Worm (Caenorhabditis elegans) whole organism, late embryonic: Measurements from ENCODE around the gene taf-7.1.

Source experiments
- C38D4.7 ChIP-seq: fragments of 200-800 bp; sonication (Bioruptor generic); optimal IDR thresholded peaks from 2 replicates; lab custom pipeline; 2018; ENCODE audit warnings: mild to moderate bottlenecking, missing genetic modification characterization, moderate library complexity, missing compliant biosample characterization
- F13H6.1 ChIP-seq: sonication (generic microtip); optimal IDR thresholded peaks from 2 replicates; lab custom pipeline; 2016; ENCODE audit warnings: missing genetic modification characterization, missing compliant biosample characterization
- K02D7.2 ChIP-seq: sonication (generic microtip); optimal IDR thresholded peaks from 2 replicates; lab custom pipeline; 2017; ENCODE audit warnings: mild to moderate bottlenecking, missing genetic modification characterization, missing compliant biosample characterization
- ceh-18 ChIP-seq: sonication (generic microtip); optimal IDR thresholded peaks from 2 replicates; lab custom pipeline; 2016; ENCODE audit warnings: missing genetic modification characterization, missing compliant biosample characterization
- ceh-19 ChIP-seq: fragments of 200-800 bp; sonication (Bioruptor generic); optimal IDR thresholded peaks from 2 replicates; lab custom pipeline; 2018; ENCODE audit warnings: mild to moderate bottlenecking, missing genetic modification characterization, missing compliant biosample characterization
- ceh-2 ChIP-seq: sonication (generic microtip); optimal IDR thresholded peaks from 2 replicates; lab custom pipeline; 2016; ENCODE audit warnings: missing genotype, missing genetic modification characterization, missing compliant biosample characterization
- ceh-22 ChIP-seq: sonication (generic microtip); optimal IDR thresholded peaks from 2 replicates; lab custom pipeline; 2017; ENCODE audit warnings: missing biosample characterization, missing genetic modification characterization
- ceh-30 ChIP-seq: fragments of 150-350 bp; optimal IDR thresholded peaks from 2 replicates; lab custom pipeline; 2014; ENCODE audit warnings: missing biosample characterization, missing genetic modification characterization
- ceh-34 ChIP-seq: sonication (generic microtip); optimal IDR thresholded peaks from 2 replicates; lab custom pipeline; 2016; ENCODE audit warnings: mild to moderate bottlenecking, missing genetic modification characterization, missing compliant biosample characterization
- che-1 ChIP-seq: sonication (generic microtip); optimal IDR thresholded peaks from 2 replicates; lab custom pipeline; 2016; ENCODE audit warnings: mild to moderate bottlenecking, missing genetic modification characterization, missing compliant biosample characterization
- dmd-4 ChIP-seq: sonication (generic microtip); optimal IDR thresholded peaks from 2 replicates; lab custom pipeline; 2016; ENCODE audit warnings: borderline replicate concordance, missing genetic modification characterization, missing compliant biosample characterization
- dve-1 ChIP-seq: sonication (generic microtip); optimal IDR thresholded peaks from 2 replicates; lab custom pipeline; 2017; ENCODE audit warnings: antibody characterized with exemption, mild to moderate bottlenecking, missing genetic modification characterization, missing compliant biosample characterization
- eyg-1 ChIP-seq: sonication (generic microtip); optimal IDR thresholded peaks from 2 replicates; lab custom pipeline; 2016; ENCODE audit warnings: missing genotype, missing genetic modification characterization, missing compliant biosample characterization
- fax-1 ChIP-seq: sonication (generic microtip); optimal IDR thresholded peaks from 2 replicates; lab custom pipeline; 2016; ENCODE audit warnings: missing genotype, missing genetic modification characterization, missing compliant biosample characterization
- fkh-6 ChIP-seq: sonication (generic microtip); optimal IDR thresholded peaks from 2 replicates; lab custom pipeline; 2016; ENCODE audit warnings: missing genetic modification characterization, missing compliant biosample characterization
- gmeb-2 ChIP-seq: sonication (generic microtip); optimal IDR thresholded peaks from 2 replicates; lab custom pipeline; 2016; ENCODE audit warnings: missing genetic modification characterization, inconsistent platforms, missing compliant biosample characterization
- hlh-15 ChIP-seq: sonication (generic microtip); optimal IDR thresholded peaks from 2 replicates; lab custom pipeline; 2016; ENCODE audit warnings: missing genetic modification characterization, missing compliant biosample characterization
- hlh-30 ChIP-seq: sonication (generic microtip); optimal IDR thresholded peaks from 2 replicates; lab custom pipeline; 2017; ENCODE audit warnings: antibody characterized with exemption, missing genetic modification characterization, missing compliant biosample characterization; ENCODE audit not compliant: insufficient read depth
- hlh-8 ChIP-seq: sonication (generic microtip); optimal IDR thresholded peaks from 2 replicates; lab custom pipeline; 2016; ENCODE audit warnings: missing genotype, missing genetic modification characterization, missing compliant biosample characterization
- madf-2 ChIP-seq: sonication (generic microtip); optimal IDR thresholded peaks from 2 replicates; lab custom pipeline; 2017; ENCODE audit warnings: missing genetic modification characterization, missing compliant biosample characterization
- nhr-232 ChIP-seq: sonication (generic microtip); optimal IDR thresholded peaks from 2 replicates; lab custom pipeline; 2016; ENCODE audit warnings: missing genetic modification characterization, missing compliant biosample characterization
- npax-4 ChIP-seq: sonication (generic microtip); optimal IDR thresholded peaks from 2 replicates; lab custom pipeline; 2016; ENCODE audit warnings: missing genetic modification characterization, missing compliant biosample characterization
- odd-2 ChIP-seq: sonication (generic microtip); optimal IDR thresholded peaks from 2 replicates; lab custom pipeline; 2017; ENCODE audit warnings: antibody characterized with exemption, mild to moderate bottlenecking, missing genetic modification characterization, missing compliant biosample characterization
- pag-3 ChIP-seq: sonication (generic microtip); optimal IDR thresholded peaks from 2 replicates; lab custom pipeline; 2016; ENCODE audit warnings: missing compliant biosample characterization, missing genetic modification characterization, borderline replicate concordance
- pat-9 ChIP-seq: fragments of 200-800 bp; sonication (Bioruptor generic); optimal IDR thresholded peaks from 2 replicates; lab custom pipeline; 2018; ENCODE audit warnings: mild to moderate bottlenecking, missing genetic modification characterization, moderate library complexity, missing compliant biosample characterization
- pax-1 ChIP-seq: fragments of 150-350 bp; optimal IDR thresholded peaks from 2 replicates; lab custom pipeline; 2014; ENCODE audit warnings: missing biosample characterization, missing genetic modification characterization
- pha-2 ChIP-seq: sonication (generic microtip); optimal IDR thresholded peaks from 2 replicates; lab custom pipeline; 2017; ENCODE audit warnings: mild to moderate bottlenecking, missing genetic modification characterization, missing compliant biosample characterization
- pha-4 ChIP-seq: fragments of 150-350 bp; optimal IDR thresholded peaks from 2 replicates; lab custom pipeline; 2018; ENCODE audit warnings: missing biosample characterization, missing genetic modification reagents, missing genetic modification characterization
- ref-2 ChIP-seq: sonication (generic microtip); optimal IDR thresholded peaks from 2 replicates; lab custom pipeline; 2016; ENCODE audit warnings: missing genetic modification characterization, missing compliant biosample characterization
- rnt-1 ChIP-seq: sonication (generic microtip); optimal IDR thresholded peaks from 2 replicates; lab custom pipeline; 2016; ENCODE audit warnings: missing genetic modification characterization, missing compliant biosample characterization
- sox-4 ChIP-seq: sonication (generic microtip); optimal IDR thresholded peaks from 2 replicates; lab custom pipeline; 2017; ENCODE audit warnings: mild to moderate bottlenecking, missing genetic modification characterization, inconsistent platforms, missing compliant biosample characterization
- tbx-2 ChIP-seq: sonication (generic microtip); optimal IDR thresholded peaks from 2 replicates; lab custom pipeline; 2016; ENCODE audit warnings: missing genetic modification characterization, missing compliant biosample characterization
- tbx-7 ChIP-seq: sonication (generic microtip); optimal IDR thresholded peaks from 2 replicates; lab custom pipeline; 2016; ENCODE audit warnings: missing genotype, missing genetic modification characterization, missing compliant biosample characterization
- unc-42 ChIP-seq: sonication (generic microtip); optimal IDR thresholded peaks from 2 replicates; lab custom pipeline; 2016; ENCODE audit warnings: missing genotype, missing genetic modification characterization, missing compliant biosample characterization
- unc-55 ChIP-seq: sonication (generic microtip); optimal IDR thresholded peaks from 2 replicates; lab custom pipeline; 2017; ENCODE audit warnings: missing biosample characterization, missing genetic modification reagents, missing genetic modification characterization
- zip-5 ChIP-seq: sonication (generic microtip); optimal IDR thresholded peaks from 2 replicates; lab custom pipeline; 2016; ENCODE audit warnings: missing genetic modification characterization, missing compliant biosample characterization

Gene taf-7.1

DNA sequence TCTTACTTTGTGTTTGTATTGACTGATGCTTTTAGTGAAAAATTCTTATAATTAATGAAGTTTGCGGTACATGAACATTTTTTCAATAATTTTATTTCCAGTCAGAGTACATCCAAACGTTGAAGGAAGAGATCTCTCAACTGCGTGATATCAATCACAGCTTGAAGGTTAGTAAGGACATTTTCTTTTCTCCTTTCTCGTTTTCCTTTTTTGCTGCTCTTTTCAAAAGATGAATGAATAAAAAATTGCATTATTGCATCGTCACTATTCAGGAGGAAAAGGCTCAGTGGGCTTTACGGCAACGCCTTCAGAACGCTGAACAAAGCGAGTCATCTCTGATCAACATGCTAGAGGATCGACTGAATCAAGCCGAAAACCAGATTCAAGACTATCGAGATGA lies 10.4 kb downstream of the taf-7.1 start:
- no peak for TF ChIP-seq pat-9 (tag; lab: Kevin White, UChicago)
- TF ChIP-seq unc-42 (tag; lab: Kevin White, UChicago), result no peak
- no peak for TF ChIP-seq sox-4 (tag; lab: Kevin White, UChicago)
- TF ChIP-seq fax-1 (tag; lab: Kevin White, UChicago), result no peak
- no peak for TF ChIP-seq ref-2
- TF ChIP-seq dmd-4 (tag; lab: Kevin White, UChicago), result no peak
- no peak for TF ChIP-seq pax-1 (tag; lab: Kevin White, UChicago)
- no peak for TF ChIP-seq F13H6.1
- no peak for TF ChIP-seq hlh-30 (tag; lab: Kevin White, UChicago)

DNA sequence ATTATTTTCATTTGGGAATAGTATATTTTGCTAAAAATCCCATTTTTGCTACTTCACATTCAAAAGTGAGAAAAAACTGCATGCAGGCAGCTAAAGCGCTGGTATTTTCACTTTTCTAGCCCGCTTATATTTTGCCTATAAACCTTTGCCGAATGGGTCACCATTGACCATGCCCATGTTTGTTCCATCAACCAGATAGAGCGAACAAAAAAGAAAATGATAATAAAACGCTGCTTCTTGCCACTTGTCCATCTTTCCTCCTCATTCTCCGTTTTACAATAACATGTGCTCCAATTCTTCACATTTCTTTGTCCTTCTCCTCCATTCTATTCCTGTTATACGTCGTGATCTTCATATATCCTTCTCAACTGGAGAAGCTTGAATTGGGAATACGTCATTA lies 13.6 kb downstream of the taf-7.1 start, which contains the start of gene tag-241:
Gene tag-241, plus strand, starts transcription at position 301 of the 400 bp plus-strand sequence.
- TF ChIP-seq ceh-22 (tag; lab: Kevin White, UChicago), result no peak
- TF ChIP-seq gmeb-2, result no peak
- TF ChIP-seq K02D7.2 (tag; lab: Kevin White, UChicago), result no peak
- TF ChIP-seq C38D4.7 (GFP tag; lab: Kevin White, UChicago), result no peak
- no peak for TF ChIP-seq ceh-19 (GFP tag; lab: Kevin White, UChicago)
- TF ChIP-seq odd-2 (tag; lab: Kevin White, UChicago), result no peak
- TF ChIP-seq ceh-2 (tag; lab: Kevin White, UChicago), result no peak
- no peak for TF ChIP-seq madf-2 (tag; lab: Kevin White, UChicago)
- no peak for TF ChIP-seq fkh-6 (tag; lab: Kevin White, UChicago)
- no peak for TF ChIP-seq hlh-15
- TF ChIP-seq ceh-18 (tag; lab: Kevin White, UChicago), result no peak
- no peak for TF ChIP-seq pag-3 (tag; lab: Kevin White, UChicago)
- TF ChIP-seq nhr-232, result no peak

DNA sequence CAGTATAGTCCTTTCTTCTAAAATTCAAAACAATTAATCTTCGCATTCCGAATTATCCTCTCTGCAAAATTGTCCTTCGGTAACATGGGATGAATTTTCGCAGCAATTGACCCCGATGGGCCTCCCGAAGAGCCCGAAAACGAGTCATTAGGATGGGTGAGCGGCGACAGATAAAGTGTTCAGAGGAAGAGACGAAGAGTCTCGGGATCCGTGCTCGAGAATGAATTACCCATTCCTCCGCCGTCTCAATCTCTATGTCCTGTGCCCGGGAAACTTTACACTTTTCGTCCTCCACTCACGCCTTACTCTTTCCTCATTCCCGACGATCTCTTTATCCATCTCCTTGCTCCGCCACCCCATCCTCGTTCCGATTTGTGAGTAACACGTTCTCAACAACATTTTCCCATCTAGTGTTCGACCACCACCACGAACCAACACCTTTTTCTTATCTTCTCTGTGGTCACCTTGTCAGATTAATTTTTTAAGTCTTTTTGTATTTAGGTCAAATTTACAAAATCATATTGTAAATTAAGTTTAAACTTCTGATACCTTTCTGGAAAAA lies 16.0 kb downstream of the taf-7.1 start:
- TF ChIP-seq hlh-8 (tag; lab: Kevin White, UChicago), result no peak
- TF ChIP-seq eyg-1, result no peak
- peak; percentile 1 for TF ChIP-seq rnt-1 (tag; lab: Kevin White, UChicago)
- peak; percentile 16 for TF ChIP-seq ceh-34 (tag; lab: Kevin White, UChicago)
- peak; percentile 28 for TF ChIP-seq pat-9 (tag; lab: Kevin White, UChicago)

DNA sequence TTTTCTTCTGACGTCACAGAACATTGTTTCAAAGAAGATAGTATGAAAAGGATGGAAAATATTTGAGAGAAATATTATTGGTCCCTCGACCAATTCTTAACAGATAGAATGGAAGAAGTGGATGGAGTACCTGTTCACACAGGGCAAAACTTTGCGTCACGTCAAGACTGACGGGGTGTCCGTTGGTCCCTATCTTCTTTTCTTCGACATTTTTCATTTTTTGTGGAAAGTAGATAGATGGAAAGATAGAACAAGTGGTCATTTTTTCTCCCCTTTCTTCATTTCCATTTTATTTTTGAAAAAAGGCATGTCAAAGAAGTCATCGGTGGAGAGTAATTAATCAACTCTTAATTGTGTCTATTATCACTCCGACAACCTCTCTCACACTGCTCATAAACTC lies 18.6 kb downstream of the taf-7.1 start:
- peak; percentile 5 for TF ChIP-seq unc-55 (GFP tag; lab: Kevin White, UChicago)
- TF ChIP-seq tbx-2 (tag; lab: Kevin White, UChicago), result no peak
- TF ChIP-seq, all 69 proteins: peak for 1

DNA sequence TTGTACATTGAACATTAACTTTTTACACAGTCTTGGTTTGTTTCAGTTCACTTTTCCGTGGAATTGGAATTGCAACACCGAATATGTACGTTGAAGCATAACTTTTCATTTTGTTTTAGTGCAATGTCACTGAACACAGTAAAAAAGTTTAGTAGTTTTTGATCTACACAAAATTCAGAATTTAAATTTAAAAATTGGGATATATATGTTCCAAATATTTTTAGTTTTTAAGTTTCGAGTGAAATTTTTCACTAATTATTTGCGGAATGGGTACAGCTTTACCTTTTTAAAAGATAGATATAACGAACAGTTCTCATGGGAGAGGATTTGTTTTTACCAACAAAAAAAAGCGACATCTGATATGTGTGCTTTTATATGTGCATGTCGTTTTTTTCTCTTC lies 20.5 kb downstream of the taf-7.1 start:
- TF ChIP-seq tbx-7 (tag; lab: Kevin White, UChicago), result no peak
- TF ChIP-seq dve-1 (tag; lab: Kevin White, UChicago), result no peak
- TF ChIP-seq hlh-30 (tag; lab: Kevin White, UChicago), result no peak
- no peak for TF ChIP-seq zip-5 (tag; lab: Kevin White, UChicago)
- no peak for TF ChIP-seq pha-2 (tag; lab: Kevin White, UChicago)
- no peak for TF ChIP-seq ceh-34 (tag; lab: Kevin White, UChicago)
- TF ChIP-seq ceh-30 (tag; lab: Kevin White, UChicago), result no peak
- TF ChIP-seq npax-4 (tag; lab: Kevin White, UChicago), result no peak
- TF ChIP-seq rnt-1 (tag; lab: Kevin White, UChicago), result no peak
- no peak for TF ChIP-seq ref-2
- TF ChIP-seq pha-4 (tag; lab: Kevin White, UChicago), result no peak
- no peak for TF ChIP-seq che-1 (tag; lab: Kevin White, UChicago)
